Worm (Caenorhabditis elegans): ENCODE results near the gene nhr-43.

DNA sequence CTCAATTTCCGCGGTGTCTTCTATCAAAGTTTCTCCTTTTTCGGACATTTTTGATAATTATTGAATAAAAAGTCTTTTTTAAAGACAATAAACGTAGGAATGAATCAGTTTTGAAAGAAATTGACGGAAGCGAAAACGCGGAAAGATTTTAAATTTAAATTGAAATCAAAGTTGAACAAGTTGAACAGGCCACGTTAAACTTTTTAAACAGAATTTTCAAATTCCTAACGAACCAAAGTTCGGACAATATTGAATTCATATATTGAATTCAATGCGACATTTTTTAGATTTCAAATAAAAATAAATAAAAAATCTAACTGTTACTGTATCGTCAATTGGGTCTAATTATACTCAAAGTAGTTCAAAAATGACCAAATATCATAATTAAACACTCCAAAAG lies 50.3 kb downstream of the nhr-43 start, which contains the start of gene hdl-1:
- TF ChIP-seq ceh-83 (GFP tag; optimal IDR thresholded peaks at IDR 0.05) = no peak
- no peak for TF ChIP-seq nhr-28 (tag; optimal IDR thresholded peaks at IDR 0.05)
- TF ChIP-seq pha-4 (tag; optimal IDR thresholded peaks at IDR 0.05) = no peak
- TF ChIP-seq snpc-4 (tag; optimal IDR thresholded peaks at IDR 0.05) = no peak
- no peak for TF ChIP-seq ces-1 (GFP tag; optimal IDR thresholded peaks at IDR 0.05)
- TF ChIP-seq unc-62 (GFP tag; optimal IDR thresholded peaks at IDR 0.05) = no peak
- no peak for TF ChIP-seq mab-5 (tag; optimal IDR thresholded peaks at IDR 0.05)
- TF ChIP-seq elt-3 (tag; optimal IDR thresholded peaks at IDR 0.05) = no peak
- no peak for TF ChIP-seq lin-13 (tag; optimal IDR thresholded peaks at IDR 0.05)
- TF ChIP-seq cnd-1 (tag; optimal IDR thresholded peaks at IDR 0.05) = no peak
- no peak for TF ChIP-seq flh-1 (GFP tag; optimal IDR thresholded peaks at IDR 0.05)
- no peak for TF ChIP-seq ham-2 (GFP tag; optimal IDR thresholded peaks at IDR 0.05)
- no peak for TF ChIP-seq tbx-8 (GFP tag; optimal IDR thresholded peaks at IDR 0.05)
